Worm (Caenorhabditis elegans) whole organism, L2 larva: ENCODE data around the gene zim-2.

Experiments used
- aly-2 ChIP-seq: fragments of 150-350 bp; optimal IDR thresholded peaks from 2 replicates; lab custom pipeline; 2014; ENCODE audit warnings: missing biosample characterization, missing genetic modification characterization
- blmp-1 ChIP-seq: sonication (generic microtip); optimal IDR thresholded peaks from 2 replicates; lab custom pipeline; 2017; ENCODE audit warnings: missing genetic modification characterization, mild to moderate bottlenecking, missing compliant biosample characterization, antibody characterized with exemption, moderate library complexity; ENCODE audit not compliant: insufficient read depth
- lin-39 ChIP-seq: fragments of 150-350 bp; optimal IDR thresholded peaks from 2 replicates; lab custom pipeline; 2014; ENCODE audit warnings: missing biosample characterization, missing genetic modification reagents, missing genetic modification characterization
- mbf-1 ChIP-seq: sonication (generic microtip); optimal IDR thresholded peaks from 2 replicates; lab custom pipeline; 2017; ENCODE audit warnings: missing biosample characterization, missing genetic modification characterization
- nhr-12 ChIP-seq: fragments of 150-350 bp; optimal IDR thresholded peaks from 2 replicates; lab custom pipeline; 2014; ENCODE audit warnings: missing biosample characterization, missing genetic modification characterization

DNA sequence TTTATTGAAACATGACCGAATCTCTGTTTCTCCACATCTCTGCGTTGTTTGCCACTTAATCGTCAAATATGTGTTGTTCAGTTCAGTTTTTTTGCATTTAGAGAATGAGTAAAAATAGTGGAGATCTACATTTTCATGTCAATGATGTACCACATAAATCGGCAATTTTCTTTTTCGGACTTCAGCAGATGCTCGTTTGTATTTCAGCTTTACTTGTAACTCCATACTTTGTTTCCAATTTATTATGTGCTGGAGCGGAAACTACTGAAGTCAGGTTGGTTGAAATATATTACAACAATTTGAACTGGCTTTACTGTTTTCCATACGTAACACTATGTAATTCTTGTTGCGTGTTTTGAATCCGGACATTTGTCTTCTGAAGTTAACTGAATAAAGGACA lies 24.4 kb upstream of the zim-2 start, which contains the start of gene T07G12.2:
- no peak for TF ChIP-seq mbf-1 (tag; lab: Kevin White, UChicago)
- TF ChIP-seq aly-2, result no peak
- no peak for TF ChIP-seq blmp-1 (tag; lab: Kevin White, UChicago)
- TF ChIP-seq lin-39 (tag; lab: Kevin White, UChicago), result no peak
- no peak for TF ChIP-seq nhr-12 (tag; lab: Kevin White, UChicago)
